Worm (Caenorhabditis elegans): ENCODE data around the gene slc-17.2.

slc-17.2 gene

DNA sequence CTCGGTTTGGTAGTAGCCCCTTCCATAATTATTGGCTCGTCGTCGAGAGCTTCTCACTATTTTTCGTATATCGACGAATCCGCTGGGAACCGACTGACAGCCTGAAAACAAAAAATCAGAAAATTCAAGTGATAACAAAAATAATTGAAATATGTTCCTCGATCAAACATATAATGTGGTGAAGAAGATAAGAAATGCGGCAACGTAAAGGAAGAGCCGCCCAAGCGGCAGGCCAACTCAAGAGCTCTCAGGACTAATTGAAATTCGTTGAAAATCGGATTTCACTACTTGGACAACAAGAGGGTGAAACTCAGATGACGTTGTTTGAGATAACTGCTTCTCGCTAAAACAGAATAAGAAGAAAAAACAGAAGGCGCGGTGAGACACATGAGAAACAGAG lies at the start of gene slc-17.2:
TSS of gene slc-17.2 (minus strand) at position 101 of the 400 bp plus-strand sequence.
- TF ChIP-seq nhr-85 (tag) (no peak), fkh-4 (tag; optimal IDR thresholded peaks at IDR 0.05; ENCODE audit: borderline replicate concordance) (no peak), lin-14 (GFP tag; optimal IDR thresholded peaks at IDR 0.05) (peak; percentile 18), nhr-76 (tag; optimal IDR thresholded peaks at IDR 0.05) (no peak), tbx-2 (tag; optimal IDR thresholded peaks at IDR 0.05) (no peak), Y116A8C.19 (tag; optimal IDR thresholded peaks at IDR 0.05; ENCODE audit: borderline replicate concordance) (no peak), snpc-4 (tag; optimal IDR thresholded peaks at IDR 0.05) (no peak), fkh-10 (GFP tag; optimal IDR thresholded peaks at IDR 0.05) (peak; percentile 10), irx-1 (tag; optimal IDR thresholded peaks at IDR 0.05) (no peak), tlp-1 (tag; optimal IDR thresholded peaks at IDR 0.05) (no peak), skn-1 (tag; optimal IDR thresholded peaks at IDR 0.05) (no peak), nhr-47 (tag; optimal IDR thresholded peaks at IDR 0.05) (no peak), dpl-1 (GFP tag; optimal IDR thresholded peaks at IDR 0.05) (no peak), unc-86 (tag; optimal IDR thresholded peaks at IDR 0.05) (no peak), xbp-1 (tag; optimal IDR thresholded peaks at IDR 0.05) (no peak), fkh-8 (tag; optimal IDR thresholded peaks at IDR 0.05) (peak; percentile 52), rnt-1 (tag; optimal IDR thresholded peaks at IDR 0.05) (no peak)

DNA sequence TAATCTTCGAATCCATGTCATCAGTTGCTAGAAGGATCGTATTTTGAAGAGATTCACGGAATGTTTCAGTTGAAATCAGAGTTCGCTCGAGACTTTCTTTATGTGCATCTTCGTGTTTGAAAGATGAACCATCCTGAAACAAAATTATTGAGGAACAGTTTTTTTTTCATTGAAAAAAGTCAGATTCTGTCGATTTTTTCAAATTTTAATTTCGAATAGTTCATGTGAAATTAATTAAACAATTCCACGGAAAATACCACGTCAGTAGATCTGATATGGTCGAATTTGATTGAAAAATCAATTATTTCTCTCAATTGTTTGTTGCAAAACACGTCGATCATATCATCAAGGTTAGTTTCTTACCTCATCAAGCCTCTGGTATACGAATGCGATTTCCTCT lies 49.5 kb upstream of the slc-17.2 start, which contains the start of gene F54C8.1:
TSS of gene F54C8.1 (plus strand) at position 301 of the 400 bp plus-strand sequence.
- TF ChIP-seq alr-1 (tag; optimal IDR thresholded peaks at IDR 0.05; ENCODE audit: borderline replicate concordance) (no peak), nhr-12 (tag; optimal IDR thresholded peaks at IDR 0.05) (no peak), zip-4 (GFP tag; optimal IDR thresholded peaks at IDR 0.05) (no peak), lin-15B (tag; optimal IDR thresholded peaks at IDR 0.05) (no peak)

DNA sequence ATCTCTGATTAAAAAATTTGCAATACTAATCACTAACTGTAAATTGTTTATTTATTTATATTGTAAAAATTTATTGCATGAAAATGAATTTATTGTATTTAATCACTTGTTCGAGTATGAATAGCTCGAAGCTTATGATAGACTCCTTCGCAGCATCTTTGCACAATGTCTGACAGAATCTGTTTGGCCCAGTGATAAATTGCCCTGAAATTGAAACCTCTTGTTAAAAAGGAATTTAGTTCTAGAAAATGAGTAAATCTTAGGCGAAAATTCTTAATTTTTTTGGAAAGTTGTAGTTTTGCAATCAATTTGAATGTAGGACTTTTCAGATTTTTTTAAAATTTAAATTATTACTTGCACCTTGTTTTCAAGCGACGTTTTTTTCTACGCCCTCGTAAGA lies 45.1 kb upstream of the slc-17.2 start:
- TF ChIP-seq tlp-1 (tag; optimal IDR thresholded peaks at IDR 0.05), result no peak
- no peak for TF ChIP-seq nhr-71 (tag; optimal IDR thresholded peaks at IDR 0.05)
- TF ChIP-seq elt-2 (tag; optimal IDR thresholded peaks at IDR 0.05), result no peak
- no peak for TF ChIP-seq nhr-20 (tag; optimal IDR thresholded peaks at IDR 0.05)
- TF ChIP-seq efl-1 (optimal IDR thresholded peaks at IDR 0.05), result no peak
- TF ChIP-seq efl-1 (GFP tag; optimal IDR thresholded peaks at IDR 0.05 in 1 of 2), result no peak
- TF ChIP-seq unc-86 (tag; optimal IDR thresholded peaks at IDR 0.05), result no peak
- no peak for TF ChIP-seq snu-23 (GFP tag; optimal IDR thresholded peaks at IDR 0.05)
- no peak for TF ChIP-seq nhr-85 (tag)
- no peak for TF ChIP-seq ceh-63 (GFP tag; optimal IDR thresholded peaks at IDR 0.05)
- no peak for TF ChIP-seq tbx-2 (tag; optimal IDR thresholded peaks at IDR 0.05)
- TF ChIP-seq sup-37 (GFP tag; optimal IDR thresholded peaks at IDR 0.05), result no peak
- no peak for TF ChIP-seq lir-3 (tag; optimal IDR thresholded peaks at IDR 0.05; ENCODE audit: poor library complexity)
- TF ChIP-seq zag-1 (tag; optimal IDR thresholded peaks at IDR 0.05), result no peak
- no peak for TF ChIP-seq elt-3 (tag; optimal IDR thresholded peaks at IDR 0.05)
- no peak for TF ChIP-seq pqm-1 (tag; optimal IDR thresholded peaks at IDR 0.05)
- no peak for TF ChIP-seq unc-98 (GFP tag; IDR thresholded peaks at IDR 0.05)
- TF ChIP-seq lin-15B (tag; optimal IDR thresholded peaks at IDR 0.05), result no peak

DNA sequence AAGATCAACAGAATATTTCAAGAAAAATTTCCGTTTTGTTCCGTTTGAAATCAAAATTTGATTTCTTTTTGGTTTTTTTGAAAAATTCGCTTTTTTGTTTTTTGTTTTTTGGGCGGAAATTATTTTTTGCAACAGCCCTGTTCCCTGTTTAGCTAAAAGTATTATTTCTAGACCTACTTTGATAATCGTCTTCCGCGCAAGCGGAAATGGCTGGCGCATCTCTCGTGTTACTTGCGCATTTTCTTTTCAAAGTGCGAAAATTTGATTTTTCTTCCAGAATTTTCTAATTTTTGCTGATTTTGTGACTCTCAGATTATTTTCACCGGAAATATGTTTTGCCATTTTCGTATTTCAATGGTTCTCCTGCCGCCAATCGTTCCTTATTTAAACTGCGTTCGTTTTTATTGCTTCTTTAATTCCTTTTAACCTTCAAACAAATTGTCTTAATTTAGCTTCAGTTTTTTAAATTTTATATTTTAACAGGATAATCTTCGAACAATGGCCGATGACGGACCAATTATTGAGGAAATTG lies 43.7 kb upstream of the slc-17.2 start, which contains the start of gene cpar-1:
TSS of gene cpar-1 (plus strand) at position 482 of the 532 bp plus-strand sequence.
- TF ChIP-seq tlp-1 (tag; optimal IDR thresholded peaks at IDR 0.05) (no peak), efl-1 (optimal IDR thresholded peaks at IDR 0.05) (no peak), efl-1 (GFP tag; optimal IDR thresholded peaks at IDR 0.05 in 1 of 2) (peak in 1 of 2 experiments; percentile 12), nhr-28 (tag; optimal IDR thresholded peaks at IDR 0.05) (no peak), lin-13 (GFP tag; optimal IDR thresholded peaks at IDR 0.05) (no peak), C04F5.9 (tag; optimal IDR thresholded peaks at IDR 0.05) (no peak), fkh-10 (GFP tag; optimal IDR thresholded peaks at IDR 0.05) (no peak), nhr-85 (tag) (peak; percentile 21), blmp-1 (tag; optimal IDR thresholded peaks at IDR 0.05) (no peak), C34B4.2 (tag; optimal IDR thresholded peaks at IDR 0.05) (no peak), nhr-47 (tag; optimal IDR thresholded peaks at IDR 0.05) (no peak)
